Fruit fly (Drosophila melanogaster): ENCODE data around the gene CheA75a.
A peak's percentile ranks its signal among the peaks of the same experiment; 100 is the strongest.

Gene CheA75a

dm6 chr3L:18223437-18223836 is 28.5 kb upstream of the CheA75a start:
- TF ChIP-seq CG8301 (tag; optimal IDR thresholded peaks at IDR 0.05) (peak; percentile 89), CG14655 (GFP tag; optimal IDR thresholded peaks at IDR 0.05) (peak; percentile 89), rn (GFP tag; IDR thresholded peaks at IDR 0.05) (peak; percentile 81), CG12605 (GFP tag; IDR thresholded peaks at IDR 0.05) (peak; percentile 85), CG32121 (GFP tag; IDR thresholded peaks at IDR 0.05) (peak; percentile 91), Pif1A (GFP tag; optimal IDR thresholded peaks at IDR 0.05) (peak; percentile 68), CG34367 (tag; optimal IDR thresholded peaks at IDR 0.05) (peak; percentile 67), CG9948 (tag; optimal IDR thresholded peaks at IDR 0.05) (peak; percentile 81), EcR (GFP tag; optimal IDR thresholded peaks at IDR 0.05) (peak; percentile 18), Snoo (tag; optimal IDR thresholded peaks at IDR 0.05) (peak; percentile 62), fd96Ca (GFP tag; IDR thresholded peaks at IDR 0.05) (peak; percentile 66), CG13204 (GFP tag; optimal IDR thresholded peaks at IDR 0.05) (peak; percentile 34), gl (tag; optimal IDR thresholded peaks at IDR 0.05) (peak; percentile 57), CG10348 (GFP tag; IDR thresholded peaks at IDR 0.05) (peak; percentile 56), CG17806 (tag; optimal IDR thresholded peaks at IDR 0.05) (peak; percentile 79), Pif1B (GFP tag; optimal IDR thresholded peaks at IDR 0.05) (peak; percentile 62), CG4496 (GFP tag; IDR thresholded peaks at IDR 0.05) (peak; percentile 89), D1 (tag; optimal IDR thresholded peaks at IDR 0.05) (no peak), CG15710 (tag; optimal IDR thresholded peaks at IDR 0.05) (peak; percentile 76), CG8159 (tag; optimal IDR thresholded peaks at IDR 0.05) (peak; percentile 79), Ets98B (GFP tag; IDR thresholded peaks at IDR 0.05) (peak; percentile 85)

- peak; percentile 23 for TF ChIP-seq CG9948 (tag; optimal IDR thresholded peaks at IDR 0.05)
- TF ChIP-seq Pif1B (GFP tag; optimal IDR thresholded peaks at IDR 0.05) = no peak
- peak; percentile 32 for TF ChIP-seq CG8159 (tag; optimal IDR thresholded peaks at IDR 0.05)
- peak; percentile 53 for TF ChIP-seq EcR (GFP tag; optimal IDR thresholded peaks at IDR 0.05)
- TF ChIP-seq CG14655 (GFP tag; optimal IDR thresholded peaks at IDR 0.05) = no peak
Measured at dm6 chr3L:18224612-18225409, 27.1 kb upstream of the CheA75a start.

DNA sequence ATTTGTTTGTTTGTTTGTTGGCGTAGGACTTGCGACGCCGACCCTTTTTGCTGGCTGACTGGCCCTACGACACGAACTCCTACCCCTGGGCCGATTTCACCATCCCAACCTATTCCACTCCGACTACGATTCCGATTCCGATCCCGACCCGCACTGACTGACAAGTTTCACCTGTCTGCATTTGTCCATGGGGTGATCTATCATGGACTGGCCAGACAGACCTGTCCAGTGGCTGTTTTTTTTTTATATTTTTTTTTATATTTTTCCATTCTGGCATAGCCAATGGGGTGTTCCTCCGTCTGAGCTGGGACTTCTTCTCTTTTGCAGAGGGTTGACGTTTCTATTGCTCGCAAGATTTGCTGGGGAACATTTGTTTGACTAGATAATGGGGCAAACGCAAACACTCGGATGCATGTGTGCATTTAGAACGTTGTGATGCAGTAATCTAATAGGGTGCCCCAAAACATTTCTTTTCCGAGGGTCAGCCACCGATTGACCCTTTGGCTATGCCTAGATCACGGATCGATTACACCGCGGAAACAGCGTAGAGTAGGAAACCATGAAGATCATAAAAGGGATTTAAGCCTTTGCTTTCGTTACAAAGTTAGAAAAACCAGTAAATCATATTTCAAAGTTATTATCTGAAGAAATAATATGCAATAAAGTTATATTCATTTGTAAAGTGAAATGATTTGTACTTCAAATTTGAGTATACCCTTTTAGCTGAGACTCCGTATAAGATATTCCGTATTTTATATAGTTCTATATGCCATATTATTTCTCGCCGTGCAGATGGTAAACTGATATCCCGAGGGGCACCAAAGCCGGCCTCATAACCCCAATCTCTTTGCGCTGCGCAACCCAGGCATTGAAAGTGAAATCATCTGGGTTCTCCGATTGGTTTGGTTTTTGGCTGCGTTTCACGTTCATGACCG is 26.2 kb upstream of the CheA75a start:
- TF ChIP-seq CG13204 (GFP tag; optimal IDR thresholded peaks at IDR 0.05) = no peak
- peak; percentile 1 for TF ChIP-seq CG9948 (tag; optimal IDR thresholded peaks at IDR 0.05)
- TF ChIP-seq CG14655 (GFP tag; optimal IDR thresholded peaks at IDR 0.05) = peak; percentile 18

DNA sequence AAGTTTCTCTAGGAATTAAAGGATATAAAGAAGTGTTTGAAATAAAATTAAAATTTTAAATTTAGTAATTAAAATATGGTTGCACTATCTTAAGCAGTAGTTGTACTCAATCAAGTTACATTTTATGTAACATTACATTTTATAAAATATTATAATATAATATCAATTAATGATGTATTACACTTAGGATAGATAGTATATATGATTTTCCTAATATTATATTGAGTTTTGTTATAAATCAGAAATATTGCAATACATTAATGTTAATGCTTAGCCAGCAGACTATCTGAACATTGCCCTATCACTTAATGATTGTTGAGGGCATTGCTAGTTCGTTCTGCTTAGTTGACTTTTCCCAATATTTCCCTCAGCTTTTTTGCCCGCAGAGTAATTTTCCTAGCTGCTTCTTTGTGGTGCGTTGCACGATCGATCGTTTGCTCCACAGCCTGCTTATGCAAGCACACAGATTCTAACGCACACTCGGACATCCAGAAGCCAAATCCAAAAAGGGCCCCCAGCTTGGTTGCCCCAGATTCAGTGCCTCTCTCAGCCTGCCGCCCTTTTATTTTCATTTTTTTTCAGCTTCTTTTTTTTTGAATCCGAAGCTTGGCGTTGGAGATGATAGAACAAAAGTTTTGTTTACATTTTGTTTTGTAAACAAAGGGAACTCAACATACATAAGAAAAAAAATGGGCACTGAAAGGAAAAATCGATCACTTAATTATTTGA is 25.0 kb upstream of the CheA75a start:
- TF ChIP-seq CG10348 (GFP tag; IDR thresholded peaks at IDR 0.05) (no peak), Snoo (tag; optimal IDR thresholded peaks at IDR 0.05) (no peak), CG17806 (tag; optimal IDR thresholded peaks at IDR 0.05) (no peak), CG9948 (tag; optimal IDR thresholded peaks at IDR 0.05) (no peak), Pif1A (GFP tag; optimal IDR thresholded peaks at IDR 0.05) (no peak), EcR (GFP tag; optimal IDR thresholded peaks at IDR 0.05) (no peak), CG14655 (GFP tag; optimal IDR thresholded peaks at IDR 0.05) (no peak), CG8159 (tag; optimal IDR thresholded peaks at IDR 0.05) (no peak)

DNA sequence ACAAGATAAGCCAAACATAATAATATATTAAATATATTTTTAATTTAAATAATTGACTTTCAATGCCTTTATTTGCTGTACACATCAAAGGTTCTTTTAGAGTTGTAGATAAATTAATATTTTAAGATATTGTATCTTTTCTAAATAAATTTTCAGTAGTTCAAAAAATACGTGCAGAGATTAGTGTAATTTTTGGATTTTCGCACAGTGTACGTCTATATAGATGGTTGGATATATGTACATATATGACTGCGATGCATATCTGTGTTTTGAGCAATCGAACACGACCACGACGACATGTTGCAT is 24.5 kb upstream of the CheA75a start:
- TF ChIP-seq D1 (tag; optimal IDR thresholded peaks at IDR 0.05) = no peak
- TF ChIP-seq gl (tag; optimal IDR thresholded peaks at IDR 0.05) = no peak
- TF ChIP-seq CG12605 (GFP tag; IDR thresholded peaks at IDR 0.05) = no peak
- TF ChIP-seq rn (GFP tag; IDR thresholded peaks at IDR 0.05) = no peak
- TF ChIP-seq CG9948 (tag; optimal IDR thresholded peaks at IDR 0.05) = peak; percentile 23
- no peak for TF ChIP-seq fd96Ca (GFP tag; IDR thresholded peaks at IDR 0.05)
- no peak for TF ChIP-seq CG15710 (tag; optimal IDR thresholded peaks at IDR 0.05)

- no peak for TF ChIP-seq CG8159 (tag; optimal IDR thresholded peaks at IDR 0.05)
- no peak for TF ChIP-seq CG34367 (tag; optimal IDR thresholded peaks at IDR 0.05)
- no peak for TF ChIP-seq CG12605 (GFP tag; IDR thresholded peaks at IDR 0.05)
- TF ChIP-seq CG32121 (GFP tag; IDR thresholded peaks at IDR 0.05) = no peak
- no peak for TF ChIP-seq CG8301 (tag; optimal IDR thresholded peaks at IDR 0.05)
- TF ChIP-seq gl (tag; optimal IDR thresholded peaks at IDR 0.05) = no peak
Measured at dm6 chr3L:18228527-18228926, 23.4 kb upstream of the CheA75a start.

Data from whole organism, pupa.